Worm (Caenorhabditis elegans) whole organism, early embryonic: ENCODE results near the gene Y58A7A.4.

Source experiments
- B0310.2 ChIP-seq: sonication (generic microtip); optimal IDR thresholded peaks from 2 replicates; lab custom pipeline; 2016; ENCODE audit warnings: mild to moderate bottlenecking, missing genetic modification characterization, missing compliant biosample characterization
- F13C5.2 ChIP-seq: sonication (generic microtip); optimal IDR thresholded peaks from 2 replicates; lab custom pipeline; 2017; ENCODE audit warnings: mild to moderate bottlenecking, missing genetic modification characterization, inconsistent platforms, missing compliant biosample characterization
- aly-1 ChIP-seq: sonication (generic microtip); optimal IDR thresholded peaks from 2 replicates; lab custom pipeline; 2016; ENCODE audit warnings: missing genetic modification characterization, missing compliant biosample characterization
- ama-1 ChIP-seq: fragments of 150-350 bp; optimal IDR thresholded peaks from 2 replicates; lab custom pipeline; 2014
- ceh-13 ChIP-seq: fragments of 200-800 bp; sonication (Bioruptor generic); optimal IDR thresholded peaks from 2 replicates; lab custom pipeline; 2018; ENCODE audit warnings: mild to moderate bottlenecking, missing genetic modification characterization, missing compliant biosample characterization
- ceh-36 ChIP-seq: sonication (generic microtip); optimal IDR thresholded peaks from 2 replicates; lab custom pipeline; 2016; ENCODE audit warnings: missing genetic modification characterization, inconsistent platforms, missing compliant biosample characterization
- ets-7 ChIP-seq: sonication (generic microtip); optimal IDR thresholded peaks from 2 replicates; lab custom pipeline; 2016; ENCODE audit warnings: missing genotype, missing genetic modification characterization, missing compliant biosample characterization
- flt-1 ChIP-seq: fragments of 200-800 bp; sonication (Bioruptor generic); IDR thresholded peaks from 2 replicates; pipeline ENCODE4 v1.3.6; 2022; ENCODE audit warnings: missing genetic modification characterization, missing compliant biosample characterization
- hmbx-1 ChIP-seq: sonication (generic microtip); optimal IDR thresholded peaks from 2 replicates; lab custom pipeline; 2016; ENCODE audit warnings: mild to moderate bottlenecking, missing genetic modification characterization, missing compliant biosample characterization
- hmg-4 ChIP-seq: fragments of 200-800 bp; sonication (Bioruptor generic); optimal IDR thresholded peaks from 2 replicates; lab custom pipeline; 2018; ENCODE audit warnings: mild to moderate bottlenecking, missing genetic modification characterization, missing compliant biosample characterization
- hnd-1 ChIP-seq: sonication (generic microtip); optimal IDR thresholded peaks from 2 replicates; lab custom pipeline; 2016; ENCODE audit warnings: missing genetic modification characterization, missing compliant biosample characterization
- pes-1 ChIP-seq: fragments of 200-800 bp; sonication (Bioruptor generic); IDR thresholded peaks from 2 replicates; pipeline ENCODE4 v1.3.6; 2022; ENCODE audit warnings: missing genetic modification reagents, missing genetic modification characterization, missing compliant biosample characterization
- scrt-1 ChIP-seq: fragments of 200-800 bp; sonication (Bioruptor generic); IDR thresholded peaks from 2 replicates; pipeline ENCODE4 v1.3.6; 2022; ENCODE audit warnings: missing genetic modification characterization, missing compliant biosample characterization
- sea-1 ChIP-seq: fragments of 200-800 bp; sonication (Bioruptor generic); conservative IDR thresholded peaks from 2 replicates; pipeline ENCODE4 v1.3.6; 2022; ENCODE audit warnings: missing genetic modification characterization, missing compliant biosample characterization
- tbx-11 ChIP-seq: fragments of 200-800 bp; sonication (Bioruptor generic); IDR thresholded peaks from 2 replicates; pipeline ENCODE4 v1.3.6; 2022; ENCODE audit warnings: missing genetic modification characterization, missing compliant biosample characterization
- tbx-37 ChIP-seq: fragments of 200-800 bp; sonication (Bioruptor generic); conservative IDR thresholded peaks from 2 replicates; pipeline ENCODE4 v1.3.6; 2022; ENCODE audit warnings: missing genetic modification reagents, missing genetic modification characterization, missing compliant biosample characterization
- tra-4 ChIP-seq: sonication (generic microtip); optimal IDR thresholded peaks from 2 replicates; lab custom pipeline; 2017; ENCODE audit warnings: missing genetic modification characterization, missing compliant biosample characterization

Gene Y58A7A.4

DNA sequence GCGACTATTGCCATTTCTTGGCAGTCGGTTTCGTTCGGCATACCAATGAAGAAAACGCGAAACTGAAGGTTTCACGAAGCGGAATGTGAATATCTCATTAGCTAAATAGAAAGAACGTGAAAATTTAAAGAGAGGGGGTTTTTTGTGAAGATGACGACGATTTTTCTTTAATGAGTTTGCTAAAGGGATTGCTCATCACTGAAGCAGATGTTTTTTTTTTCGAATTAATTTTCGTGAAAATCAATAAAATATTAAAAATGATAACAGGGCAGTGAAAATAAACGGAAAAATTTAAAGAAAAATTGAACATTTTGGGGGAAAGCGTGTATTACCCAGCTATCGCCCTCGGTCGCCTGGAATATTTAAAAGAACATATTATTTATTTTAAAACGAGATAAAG is 23.0 kb upstream of the Y58A7A.4 start, which contains the start of gene srab-3:
Gene srab-3, minus strand, starts transcription at position 101 of the 400 bp plus-strand sequence.
- no peak for TF ChIP-seq hmg-4 (GFP tag; lab: Kevin White, UChicago)
- TF ChIP-seq ceh-36 (tag; lab: Kevin White, UChicago): no peak
- no peak for TF ChIP-seq sea-1
- TF ChIP-seq ets-7 (tag; lab: Kevin White, UChicago): no peak
- no peak for TF ChIP-seq ama-1 (lab: Kevin White, UChicago)
- no peak for TF ChIP-seq tbx-37 (GFP tag; lab: Robert Waterston, UW)
- no peak for TF ChIP-seq aly-1 (tag; lab: Kevin White, UChicago)
- no peak for TF ChIP-seq flt-1 (GFP tag; lab: Robert Waterston, UW)
- no peak for TF ChIP-seq ceh-13 (GFP tag; lab: Kevin White, UChicago)
- no peak for TF ChIP-seq F13C5.2 (tag; lab: Kevin White, UChicago)
- no peak for TF ChIP-seq B0310.2 (tag; lab: Kevin White, UChicago)
- TF ChIP-seq scrt-1: no peak

DNA sequence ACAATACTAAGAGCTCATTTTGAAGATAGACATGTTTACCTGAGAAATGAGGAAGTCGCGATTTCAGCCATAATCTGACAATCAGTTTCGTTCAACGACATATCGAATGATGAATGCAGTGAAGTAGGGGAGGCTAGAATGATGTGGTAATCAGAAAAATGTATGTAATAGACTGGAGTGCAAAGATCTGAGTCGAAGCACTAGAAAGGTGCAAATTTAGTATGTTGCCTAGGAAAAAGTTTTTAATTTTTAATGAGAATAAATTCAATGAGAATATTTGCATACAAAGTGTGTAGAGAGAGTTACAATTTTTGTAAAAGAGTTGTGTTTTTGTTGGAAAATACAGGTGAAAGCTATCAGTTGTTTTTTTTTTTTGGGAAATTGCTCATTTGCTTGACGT is 20.1 kb upstream of the Y58A7A.4 start, which contains the start of gene srab-2:
Gene srab-2, minus strand, starts transcription at position 101 of the 400 bp plus-strand sequence.
- TF ChIP-seq B0310.2 (tag; lab: Kevin White, UChicago) (no peak), hmg-4 (GFP tag; lab: Kevin White, UChicago) (no peak), pes-1 (GFP tag; lab: Robert Waterston, UW) (no peak)

DNA sequence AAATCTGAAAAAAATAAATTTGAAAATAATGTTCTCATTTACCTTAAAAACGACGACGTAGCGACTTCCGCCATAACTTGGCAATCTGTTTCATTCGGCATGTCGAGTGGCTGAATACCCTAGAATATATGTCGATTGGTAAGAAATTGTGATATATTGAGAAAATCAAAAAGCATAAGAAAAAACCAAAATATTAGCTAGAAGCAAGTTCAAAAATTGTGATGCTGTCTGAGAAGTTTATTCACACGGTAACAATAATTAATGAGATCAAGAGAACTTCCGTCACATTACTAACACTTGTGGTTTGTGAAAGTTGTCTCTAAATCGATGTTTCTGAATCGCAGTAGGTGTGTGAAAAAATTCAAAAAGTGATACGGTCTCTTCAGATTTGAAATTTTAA is 17.2 kb upstream of the Y58A7A.4 start, which contains the start of gene srab-1:
Gene srab-1, minus strand, starts transcription at position 101 of the 400 bp plus-strand sequence.
- TF ChIP-seq scrt-1 (no peak), hmbx-1 (tag; lab: Kevin White, UChicago) (no peak), tbx-37 (GFP tag; lab: Robert Waterston, UW) (no peak), pes-1 (GFP tag; lab: Robert Waterston, UW) (no peak), ets-7 (tag; lab: Kevin White, UChicago) (no peak), flt-1 (GFP tag; lab: Robert Waterston, UW) (no peak)

DNA sequence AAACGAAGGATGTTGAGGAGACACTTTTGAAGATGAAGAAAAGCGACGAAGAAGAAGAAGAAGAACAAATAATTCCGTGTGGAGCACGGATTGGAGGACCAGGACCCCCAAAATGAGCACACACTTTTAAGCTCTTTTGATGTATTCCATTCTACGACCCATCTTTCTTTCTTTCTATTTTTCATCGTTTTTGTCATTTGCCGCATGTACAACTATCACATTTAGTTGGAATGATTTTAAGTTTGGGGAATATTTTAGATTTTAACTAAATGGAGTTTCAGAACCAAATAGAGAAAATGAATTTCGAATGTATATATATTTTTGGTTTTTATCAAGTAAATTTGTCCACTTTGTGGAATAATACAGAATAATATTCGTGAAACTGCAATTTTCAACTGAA is 14.1 kb upstream of the Y58A7A.4 start, which contains the start of gene unc-46:
Gene unc-46, minus strand, starts transcription at position 101 of the 400 bp plus-strand sequence.
- TF ChIP-seq tra-4 (tag; lab: Kevin White, UChicago) (no peak), hmg-4 (GFP tag; lab: Kevin White, UChicago) (no peak), sea-1 (no peak), aly-1 (tag; lab: Kevin White, UChicago) (no peak), ets-7 (tag; lab: Kevin White, UChicago) (no peak), F13C5.2 (tag; lab: Kevin White, UChicago) (no peak), hmbx-1 (tag; lab: Kevin White, UChicago) (no peak), scrt-1 (no peak), B0310.2 (tag; lab: Kevin White, UChicago) (no peak), hnd-1 (tag; lab: Kevin White, UChicago) (no peak), ceh-36 (tag; lab: Kevin White, UChicago) (no peak), tbx-11 (GFP tag; lab: Robert Waterston, UW) (no peak), tbx-37 (GFP tag; lab: Robert Waterston, UW) (no peak), ceh-13 (GFP tag; lab: Kevin White, UChicago) (no peak), ama-1 (lab: Kevin White, UChicago) (no peak), pes-1 (GFP tag; lab: Robert Waterston, UW) (no peak), flt-1 (GFP tag; lab: Robert Waterston, UW) (no peak)

DNA sequence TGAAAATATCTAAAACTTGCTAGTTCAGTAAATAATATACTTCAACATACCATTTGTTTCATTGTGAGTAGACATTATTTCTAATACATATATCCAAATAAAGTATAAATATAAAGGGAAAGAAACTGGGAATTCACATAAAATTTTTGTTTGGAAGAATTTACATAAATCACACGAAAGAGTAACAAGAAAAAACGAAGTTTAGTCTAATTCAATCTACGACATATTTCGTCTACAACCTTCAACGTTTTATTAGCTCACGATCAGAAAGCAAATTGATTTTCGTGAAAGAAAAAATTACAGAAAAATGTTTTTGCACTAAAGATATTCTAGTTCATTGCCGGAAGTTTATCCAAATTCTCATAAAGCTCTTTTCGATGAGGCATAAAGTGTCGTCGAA is 12.2 kb upstream of the Y58A7A.4 start, which contains the start of gene C04F5.2:
Gene C04F5.2, minus strand, starts transcription at position 101 of the 400 bp plus-strand sequence.
- TF ChIP-seq scrt-1 (no peak), ceh-13 (GFP tag; lab: Kevin White, UChicago) (no peak), hmg-4 (GFP tag; lab: Kevin White, UChicago) (no peak), F13C5.2 (tag; lab: Kevin White, UChicago) (no peak), tbx-37 (GFP tag; lab: Robert Waterston, UW) (no peak), ama-1 (lab: Kevin White, UChicago) (no peak), pes-1 (GFP tag; lab: Robert Waterston, UW) (no peak), aly-1 (tag; lab: Kevin White, UChicago) (no peak), tra-4 (tag; lab: Kevin White, UChicago) (no peak), hmbx-1 (tag; lab: Kevin White, UChicago) (no peak), B0310.2 (tag; lab: Kevin White, UChicago) (no peak), sea-1 (no peak), flt-1 (GFP tag; lab: Robert Waterston, UW) (no peak), hnd-1 (tag; lab: Kevin White, UChicago) (no peak), ets-7 (tag; lab: Kevin White, UChicago) (no peak), tbx-11 (GFP tag; lab: Robert Waterston, UW) (no peak), ceh-36 (tag; lab: Kevin White, UChicago) (no peak)

DNA sequence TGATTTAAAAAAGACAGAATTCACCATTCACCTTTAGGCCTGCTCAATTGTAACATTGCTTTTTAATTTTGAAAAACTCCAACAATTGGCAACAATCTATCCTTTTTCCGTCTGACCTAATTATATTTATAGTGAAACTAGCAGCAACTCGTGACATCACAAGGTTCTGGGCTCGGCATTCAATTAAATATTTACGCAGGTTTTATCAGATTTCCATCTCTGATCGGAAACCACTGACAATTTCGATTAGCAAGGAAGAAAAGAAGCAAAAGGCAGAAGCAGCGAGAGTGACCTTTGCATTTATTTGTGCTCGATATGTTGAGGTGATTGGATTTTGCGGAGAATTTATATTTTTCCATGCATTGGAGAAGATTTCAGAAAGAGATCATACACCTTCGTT is 5.6 kb upstream of the Y58A7A.4 start:
- TF ChIP-seq tra-4 (tag; lab: Kevin White, UChicago) (no peak), scrt-1 (no peak), tbx-37 (GFP tag; lab: Robert Waterston, UW) (no peak), ets-7 (tag; lab: Kevin White, UChicago) (no peak), hnd-1 (tag; lab: Kevin White, UChicago) (no peak), pes-1 (GFP tag; lab: Robert Waterston, UW) (no peak), ceh-36 (tag; lab: Kevin White, UChicago) (no peak), B0310.2 (tag; lab: Kevin White, UChicago) (no peak), tbx-11 (GFP tag; lab: Robert Waterston, UW) (no peak), hmg-4 (GFP tag; lab: Kevin White, UChicago) (no peak), aly-1 (tag; lab: Kevin White, UChicago) (no peak), F13C5.2 (tag; lab: Kevin White, UChicago) (no peak), hmbx-1 (tag; lab: Kevin White, UChicago) (no peak), ceh-13 (GFP tag; lab: Kevin White, UChicago) (no peak)
